Fruit fly (Drosophila melanogaster) whole organism, wandering third instar larva: Measurements from ENCODE around the gene CG31441.

ENCODE experiments used
- Abd-B ChIP-seq: fragments of >200 bp; optimal IDR thresholded peaks from 2 replicates; lab custom pipeline; 2017; ENCODE audit warnings: missing biosample characterization, missing genetic modification characterization
- CG32264 ChIP-seq: fragments of 200-800 bp; sonication (Bioruptor generic); optimal IDR thresholded peaks from 2 replicates; lab custom pipeline; 2016; ENCODE audit warnings: missing biosample characterization, missing genetic modification characterization
- CG9705 ChIP-seq: fragments of 200-800 bp; sonication (Bioruptor generic); optimal IDR thresholded peaks from 2 replicates; lab custom pipeline; 2018; ENCODE audit warnings: missing biosample characterization, mild to moderate bottlenecking, missing genetic modification characterization
- CrebA ChIP-seq: fragments of 200-800 bp; sonication (Bioruptor generic); optimal IDR thresholded peaks from 2 replicates; lab custom pipeline; 2016; ENCODE audit warnings: missing biosample characterization, mild to moderate bottlenecking, missing genetic modification characterization, borderline replicate concordance
- Dfd ChIP-seq: fragments of >200 bp; optimal IDR thresholded peaks from 2 replicates; lab custom pipeline; 2017; ENCODE audit warnings: missing biosample characterization, missing genetic modification characterization
- Dif ChIP-seq: fragments of 200-275, 200-300 bp; sonication (Bioruptor generic); optimal IDR thresholded peaks from 2 replicates; lab custom pipeline; 2018; ENCODE audit warnings: missing biosample characterization, missing genetic modification characterization; ENCODE audit not compliant: partially characterized antibody
- GATAd ChIP-seq: sonication (Bioruptor generic); optimal IDR thresholded peaks from 2 replicates; lab custom pipeline; 2016; ENCODE audit warnings: missing biosample characterization, missing genetic modification characterization
- HLH106 ChIP-seq: fragments of 200-800 bp; optimal IDR thresholded peaks from 3 replicates; lab custom pipeline; 2019; ENCODE audit warnings: missing biosample characterization, mild to moderate bottlenecking, missing genetic modification characterization, moderate library complexity
- Hnf4 ChIP-seq: fragments of 200-800 bp; sonication (Bioruptor generic); optimal IDR thresholded peaks from 2 replicates; lab custom pipeline; 2016; ENCODE audit warnings: missing biosample characterization, mild to moderate bottlenecking, missing genetic modification characterization
- Hr78 ChIP-seq: fragments of >200 bp; optimal IDR thresholded peaks from 2 replicates; lab custom pipeline; 2017; ENCODE audit warnings: missing biosample characterization, missing genetic modification characterization
- Hr83 ChIP-seq: fragments of 200-300 bp; sonication (Bioruptor generic); optimal IDR thresholded peaks from 2 replicates; lab custom pipeline; 2016; ENCODE audit warnings: missing biosample characterization, mild to moderate bottlenecking, missing genetic modification characterization, moderate library complexity; ENCODE audit not compliant: poor library complexity, severe bottlenecking
- Jra ChIP-seq: sonication (Bioruptor generic); optimal IDR thresholded peaks from 2 replicates; lab custom pipeline; 2016; ENCODE audit warnings: missing biosample characterization, missing genetic modification characterization
- Mio ChIP-seq: sonication (Bioruptor generic); optimal IDR thresholded peaks from 2 replicates; lab custom pipeline; 2016; ENCODE audit warnings: missing biosample characterization, missing genetic modification characterization
- Myc ChIP-seq: fragments of >200 bp; optimal IDR thresholded peaks from 2 replicates; lab custom pipeline; 2017
- N ChIP-seq: fragments of >200 bp; optimal IDR thresholded peaks from 2 replicates; lab custom pipeline; 2018; ENCODE audit warnings: missing biosample characterization, missing external identifiers, missing genetic modification characterization
- OdsH ChIP-seq: fragments of 200-800 bp; sonication (Bioruptor generic); optimal IDR thresholded peaks from 2 replicates; lab custom pipeline; 2016; ENCODE audit warnings: missing biosample characterization, mild to moderate bottlenecking, missing genetic modification characterization
- Rel ChIP-seq, 2 experiments: fragments of 200-800 bp; sonication (Bioruptor generic) in 1 of 2; optimal IDR thresholded peaks; 2 replicates in 1 of 2; 3 replicates in 1 of 2; lab custom pipeline; 2016 to 2019; ENCODE audit warnings: mild to moderate bottlenecking in 2 of 2, missing biosample characterization in 2 of 2, missing genetic modification characterization in 2 of 2, moderate library complexity in 1 of 2
- Sp1 ChIP-seq: fragments of 200-800 bp; sonication (Bioruptor generic); optimal IDR thresholded peaks from 3 replicates; lab custom pipeline; 2019; ENCODE audit warnings: missing biosample characterization, mild to moderate bottlenecking, missing genetic modification characterization, moderate library complexity
- Vsx2 ChIP-seq: fragments of 200-300, 225-300 bp; sonication (Bioruptor generic); optimal IDR thresholded peaks from 2 replicates; lab custom pipeline; 2018; ENCODE audit warnings: missing biosample characterization, missing genetic modification characterization; ENCODE audit not compliant: partially characterized antibody
- br ChIP-seq: fragments of 200-800 bp; sonication (Bioruptor generic); optimal IDR thresholded peaks from 2 replicates; lab custom pipeline; 2016; ENCODE audit warnings: missing biosample characterization, missing genetic modification characterization
- brk ChIP-seq: fragments of 200-800 bp; sonication (Bioruptor generic); optimal IDR thresholded peaks from 2 replicates; lab custom pipeline; 2016; ENCODE audit warnings: missing biosample characterization, mild to moderate bottlenecking, missing genetic modification characterization
- dl ChIP-seq, 2 experiments: fragments of 175-275, 200-275 bp in 1 of 2; fragments of 200-275 bp in 1 of 2; sonication (Bioruptor generic); optimal IDR thresholded peaks; lab custom pipeline; 2018; ENCODE audit warnings: mild to moderate bottlenecking in 2 of 2, missing biosample characterization in 2 of 2, missing genetic modification characterization in 2 of 2, moderate library complexity in 2 of 2; ENCODE audit not compliant: partially characterized antibody in 2 of 2, insufficient read depth in 1 of 2
- dmrt93B ChIP-seq: fragments of 200-800 bp; sonication (Bioruptor generic); optimal IDR thresholded peaks from 2 replicates; lab custom pipeline; 2018; ENCODE audit warnings: missing biosample characterization, mild to moderate bottlenecking, missing genetic modification characterization
- dsf ChIP-seq: sonication (Bioruptor generic); optimal IDR thresholded peaks from 2 replicates; lab custom pipeline; 2016; ENCODE audit warnings: missing biosample characterization, missing genetic modification characterization, borderline replicate concordance
- ey ChIP-seq: fragments of 200-800 bp; sonication (Bioruptor generic); optimal IDR thresholded peaks from 2 replicates; lab custom pipeline; 2016; ENCODE audit warnings: missing biosample characterization, missing genetic modification characterization
- foxo ChIP-seq, 2 experiments: fragments of 200-800 bp; sonication (Bioruptor generic); optimal IDR thresholded peaks; 2 replicates in 1 of 2; 3 replicates in 1 of 2; lab custom pipeline; 2016 to 2017; ENCODE audit warnings: missing biosample characterization in 2 of 2, missing genetic modification characterization in 2 of 2
- fru ChIP-seq: fragments of 200-800 bp; sonication (Bioruptor generic); optimal IDR thresholded peaks from 3 replicates; lab custom pipeline; 2016; ENCODE audit warnings: missing biosample characterization, mild to moderate bottlenecking, missing genetic modification characterization
- h ChIP-seq: fragments of 200-800 bp; sonication (Bioruptor generic); optimal IDR thresholded peaks from 3 replicates; lab custom pipeline; 2016; ENCODE audit warnings: missing biosample characterization, mild to moderate bottlenecking, missing genetic modification characterization
- jim ChIP-seq: fragments of 175-275, 200-325 bp; sonication (Bioruptor generic); optimal IDR thresholded peaks from 2 replicates; lab custom pipeline; 2016; ENCODE audit warnings: missing biosample characterization, mild to moderate bottlenecking, missing genetic modification characterization
- lola ChIP-seq: fragments of >200 bp; optimal IDR thresholded peaks from 2 replicates; lab custom pipeline; 2017; ENCODE audit warnings: missing biosample characterization, missing genetic modification characterization
- pan ChIP-seq: fragments of >200 bp; optimal IDR thresholded peaks from 2 replicates; lab custom pipeline; 2017
- psq ChIP-seq: fragments of 200-800 bp; sonication (Bioruptor generic); optimal IDR thresholded peaks from 3 replicates; lab custom pipeline; 2017; ENCODE audit warnings: missing biosample characterization, mild to moderate bottlenecking, missing genetic modification characterization, moderate library complexity
- rgr ChIP-seq: fragments of 200-800 bp; sonication (Bioruptor generic); optimal IDR thresholded peaks from 3 replicates; lab custom pipeline; 2016; ENCODE audit warnings: missing biosample characterization, mild to moderate bottlenecking, missing genetic modification characterization
- sage ChIP-seq: fragments of 200-800 bp; sonication (Bioruptor generic); optimal IDR thresholded peaks from 2 replicates; lab custom pipeline; 2016; ENCODE audit warnings: missing biosample characterization, mild to moderate bottlenecking, missing genetic modification characterization
- sv ChIP-seq: fragments of 200-800 bp; sonication (Bioruptor generic); optimal IDR thresholded peaks from 3 replicates; lab custom pipeline; 2016; ENCODE audit warnings: missing biosample characterization, missing genetic modification characterization
- tai ChIP-seq: sonication (Bioruptor generic); optimal IDR thresholded peaks from 2 replicates; lab custom pipeline; 2016; ENCODE audit warnings: missing biosample characterization, missing genetic modification characterization
- usp ChIP-seq: fragments of >200 bp; optimal IDR thresholded peaks from 2 replicates; lab custom pipeline; 2017; ENCODE audit warnings: missing biosample characterization, missing genetic modification characterization
- woc ChIP-seq: sonication (Bioruptor generic); optimal IDR thresholded peaks from 2 replicates; lab custom pipeline; 2016; ENCODE audit warnings: missing biosample characterization, mild to moderate bottlenecking, missing genetic modification characterization

The CG31441 gene

dm6 chr3R:11200885-11201421 is 35.1 kb upstream of the CG31441 start:
- peak; percentile 85 for TF ChIP-seq h (GFP tag; lab: Kevin White, UChicago)
- peak; percentile 74 for TF ChIP-seq psq (GFP tag; lab: Kevin White, UChicago)
- TF ChIP-seq OdsH (GFP tag; lab: Kevin White, UChicago), result peak; percentile 85
- no peak for TF ChIP-seq Vsx2 (GFP tag; lab: Kevin White, UChicago)
- no peak for TF ChIP-seq dl (GFP tag; optimal IDR thresholded peaks at IDR 0.05; lab: Kevin White, UChicago; ENCODE audit: insufficient read depth in 1 of 2, partially characterized antibody in 2 of 2)
- TF ChIP-seq Myc, result no peak
- no peak for TF ChIP-seq Dfd (GFP tag; lab: Kevin White, UChicago)
- peak; percentile 32 for TF ChIP-seq dmrt93B (GFP tag; lab: Kevin White, UChicago)
- peak; percentile 65 for TF ChIP-seq HLH106
- peak; percentile 77 for TF ChIP-seq Rel (GFP tag; optimal IDR thresholded peaks at IDR 0.05; lab: Kevin White, UChicago)
- peak; percentile 42 for TF ChIP-seq Rel (tag; optimal IDR thresholded peaks at IDR 0.05; lab: Kevin White, UChicago)
- TF ChIP-seq Sp1, result peak; percentile 74
- TF ChIP-seq Hnf4 (GFP tag; lab: Kevin White, UChicago), result peak; percentile 50
- TF ChIP-seq usp (GFP tag; lab: Kevin White, UChicago), result no peak
- no peak for TF ChIP-seq Hr78 (GFP tag; lab: Kevin White, UChicago)
- peak; percentile 55 for TF ChIP-seq CG32264 (GFP tag; lab: Kevin White, UChicago)
- no peak for TF ChIP-seq Mio
- TF ChIP-seq lola, result no peak
- no peak for TF ChIP-seq CG9705 (GFP tag; lab: Kevin White, UChicago)
- TF ChIP-seq sage (GFP tag; lab: Kevin White, UChicago), result peak; percentile 80
- TF ChIP-seq sv (GFP tag; lab: Kevin White, UChicago), result peak; percentile 39
- peak; percentile 86 for TF ChIP-seq rgr (GFP tag; lab: Kevin White, UChicago)
- TF ChIP-seq woc (GFP tag; lab: Kevin White, UChicago), result peak; percentile 53
- no peak for TF ChIP-seq GATAd (GFP tag; lab: Kevin White, UChicago)
- no peak for TF ChIP-seq CrebA (GFP tag; lab: Kevin White, UChicago)
- TF ChIP-seq pan (lab: Kevin White, UChicago), result peak; percentile 61
- no peak for TF ChIP-seq Hr83 (GFP tag; lab: Kevin White, UChicago)
- peak; percentile 56 for TF ChIP-seq br (GFP tag; lab: Kevin White, UChicago)
- TF ChIP-seq Jra (GFP tag; lab: Kevin White, UChicago), result no peak
- TF ChIP-seq fru (GFP tag; lab: Kevin White, UChicago), result peak; percentile 76
- TF ChIP-seq jim (GFP tag; lab: Kevin White, UChicago), result no peak
- TF ChIP-seq dsf (GFP tag; lab: Kevin White, UChicago), result no peak
- no peak for TF ChIP-seq N (GFP tag; lab: Kevin White, UChicago)
- TF ChIP-seq Abd-B (GFP tag; lab: Kevin White, UChicago), result no peak
- peak; percentile 39 to 81 for TF ChIP-seq foxo (GFP tag; optimal IDR thresholded peaks at IDR 0.05; lab: Kevin White, UChicago)
- peak; percentile 69 for TF ChIP-seq ey (GFP tag; lab: Kevin White, UChicago)
- no peak for TF ChIP-seq Dif (GFP tag; lab: Kevin White, UChicago)
- TF ChIP-seq brk (GFP tag; lab: Kevin White, UChicago), result peak; percentile 86
- no peak for TF ChIP-seq tai (GFP tag; lab: Kevin White, UChicago)
- TF ChIP-seq, all 38 proteins: peak for 19

dm6 chr3R:11208766-11209331 is 27.2 kb upstream of the CG31441 start:
- TF ChIP-seq Myc (peak; percentile 13), ey (GFP tag; lab: Kevin White, UChicago) (no peak), brk (GFP tag; lab: Kevin White, UChicago) (peak; percentile 6), Jra (GFP tag; lab: Kevin White, UChicago) (no peak)
